Fruit fly (Drosophila melanogaster) whole organism, adult: Measurements from ENCODE around the gene Usp39.

Experiments
- CG11617 ChIP-seq: fragments of 200-800 bp; sonication (Bioruptor generic); optimal IDR thresholded peaks from 2 replicates; lab custom pipeline; 2017; ENCODE audit warnings: mild to moderate bottlenecking, missing biosample characterization, missing genetic modification reagents, missing genetic modification characterization
- CG12768 ChIP-seq: fragments of 200-800 bp; sonication (Bioruptor generic); optimal IDR thresholded peaks from 2 replicates; lab custom pipeline; 2017; ENCODE audit warnings: missing biosample characterization, missing genetic modification characterization, mild to moderate bottlenecking, moderate library complexity, missing genetic modification reagents
- CG14711 ChIP-seq: fragments of 200-800 bp; sonication (Bioruptor generic); optimal IDR thresholded peaks from 2 replicates; lab custom pipeline; 2018; ENCODE audit warnings: missing biosample characterization, mild to moderate bottlenecking, missing genetic modification characterization, moderate library complexity
- CG1620 ChIP-seq: fragments of 200-800 bp; sonication (Bioruptor generic); optimal IDR thresholded peaks from 2 replicates; lab custom pipeline; 2016; ENCODE audit warnings: missing biosample characterization, missing genetic modification characterization
- CG33017 ChIP-seq: fragments of 200-800 bp; sonication (Bioruptor generic); optimal IDR thresholded peaks from 2 replicates; lab custom pipeline; 2018; ENCODE audit warnings: missing biosample characterization, mild to moderate bottlenecking, missing genetic modification characterization, moderate library complexity
- CG5204 ChIP-seq: fragments of 200-800 bp; sonication (Bioruptor generic); optimal IDR thresholded peaks from 2 replicates; lab custom pipeline; 2016; ENCODE audit warnings: missing biosample characterization, missing genetic modification characterization
- CG7045 ChIP-seq: fragments of 200-800 bp; sonication (Bioruptor generic); optimal IDR thresholded peaks from 2 replicates; lab custom pipeline; 2017; ENCODE audit warnings: missing biosample characterization, mild to moderate bottlenecking, missing genetic modification characterization
- CG7101 ChIP-seq: fragments of 200-800 bp; sonication (Bioruptor generic); optimal IDR thresholded peaks from 2 replicates; lab custom pipeline; 2018; ENCODE audit warnings: missing biosample characterization, mild to moderate bottlenecking, missing genetic modification characterization, moderate library complexity
- Clk ChIP-seq: fragments of 200-800 bp; sonication (Bioruptor generic); optimal IDR thresholded peaks from 2 replicates; lab custom pipeline; 2017; ENCODE audit warnings: missing biosample characterization, missing genetic modification characterization
- Crg-1 ChIP-seq: fragments of 200-800 bp; sonication (Bioruptor generic); optimal IDR thresholded peaks from 2 replicates; lab custom pipeline; 2016; ENCODE audit warnings: missing biosample characterization, missing genetic modification characterization
- Hr96 ChIP-seq: fragments of 200-800 bp; sonication (Bioruptor generic); optimal IDR thresholded peaks from 2 replicates; lab custom pipeline; 2016; ENCODE audit warnings: missing biosample characterization, missing genetic modification characterization
- Mnt ChIP-seq: fragments of 200-800 bp; sonication (Bioruptor generic); optimal IDR thresholded peaks from 2 replicates; lab custom pipeline; 2016; ENCODE audit warnings: missing biosample characterization, mild to moderate bottlenecking, missing genetic modification characterization
- bab1 ChIP-seq: fragments of 200-800 bp; sonication (Bioruptor generic); optimal IDR thresholded peaks from 3 replicates; lab custom pipeline; 2019; ENCODE audit warnings: missing biosample characterization, mild to moderate bottlenecking, missing genetic modification characterization, moderate library complexity
- cic ChIP-seq: fragments of 200-800 bp; sonication (Bioruptor generic); optimal IDR thresholded peaks from 2 replicates; lab custom pipeline; 2017; ENCODE audit warnings: missing biosample characterization, mild to moderate bottlenecking, missing genetic modification characterization, moderate library complexity
- cnc ChIP-seq, 2 experiments: fragments of >200 bp; optimal IDR thresholded peaks; 2 replicates each; lab custom pipeline; 2017
- kay ChIP-seq: fragments of 200-800 bp; sonication (Bioruptor generic); peaks from one replicate; lab custom pipeline; 2016; ENCODE audit warnings: missing biosample characterization, missing genetic modification characterization, borderline replicate concordance
- ovo ChIP-seq: fragments of 200-800 bp; sonication (Bioruptor generic); optimal IDR thresholded peaks from 2 replicates; lab custom pipeline; 2016; ENCODE audit warnings: missing biosample characterization, missing genetic modification characterization
- pad ChIP-seq: fragments of 200-800 bp; sonication (Bioruptor generic); optimal IDR thresholded peaks from 3 replicates; lab custom pipeline; 2017; ENCODE audit warnings: missing biosample characterization, missing genetic modification characterization, mild to moderate bottlenecking, moderate library complexity, missing genetic modification reagents
- tj ChIP-seq: fragments of 200-800 bp; sonication (Bioruptor generic); optimal IDR thresholded peaks from 3 replicates; lab custom pipeline; 2017; ENCODE audit warnings: missing biosample characterization, mild to moderate bottlenecking, missing genetic modification characterization, moderate library complexity
- toe ChIP-seq: fragments of 200-800 bp; sonication (Bioruptor generic); optimal IDR thresholded peaks from 2 replicates; lab custom pipeline; 2016; ENCODE audit warnings: missing biosample characterization, missing genetic modification characterization

The Usp39 gene

DNA sequence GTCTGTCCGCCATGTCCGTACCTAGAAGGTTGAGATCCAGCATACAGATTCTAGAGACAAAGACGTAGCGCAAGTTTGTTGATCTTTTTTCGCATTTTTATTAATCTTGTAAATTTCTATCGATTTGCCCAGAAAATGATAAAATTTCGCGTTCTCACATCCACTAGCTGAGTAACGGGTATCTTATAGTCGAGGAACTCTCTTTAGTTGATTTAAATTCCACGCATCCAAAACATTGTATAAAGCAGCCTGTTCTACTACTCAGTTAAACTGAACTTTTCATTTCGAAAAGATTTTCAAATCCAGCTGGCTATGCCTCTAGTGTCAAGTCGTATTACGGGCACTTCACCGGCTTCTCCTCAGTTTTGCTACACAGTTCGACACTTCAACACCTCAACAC lies 36.1 kb downstream of the Usp39 start, which contains the start of gene SdhBL:
Gene SdhBL (plus strand): TSS at position 301 of the 400 bp plus-strand sequence.
- no peak for TF ChIP-seq bab1 (GFP tag; lab: Kevin White, UChicago)
- no peak for TF ChIP-seq cic
- TF ChIP-seq ovo (GFP tag; lab: Kevin White, UChicago), result no peak
- no peak for TF ChIP-seq CG33017 (tag; lab: Kevin White, UChicago)
- TF ChIP-seq CG7045 (GFP tag; lab: Kevin White, UChicago), result no peak
- TF ChIP-seq pad, result no peak
- no peak for TF ChIP-seq CG11617 (GFP tag; lab: Kevin White, UChicago)
- TF ChIP-seq CG7101, result no peak
- no peak for TF ChIP-seq CG1620 (GFP tag; lab: Kevin White, UChicago)
- TF ChIP-seq CG14711 (tag; lab: Kevin White, UChicago), result no peak
- no peak for TF ChIP-seq CG12768
- TF ChIP-seq Hr96 (GFP tag; lab: Kevin White, UChicago), result no peak
- TF ChIP-seq toe, result no peak
- TF ChIP-seq tj (GFP tag; lab: Kevin White, UChicago), result no peak
- no peak for TF ChIP-seq Clk
- no peak for TF ChIP-seq CG5204 (GFP tag; lab: Kevin White, UChicago)
- TF ChIP-seq Mnt, result no peak
- TF ChIP-seq Crg-1, result no peak
- no peak for TF ChIP-seq kay (GFP tag; lab: Kevin White, UChicago)

DNA sequence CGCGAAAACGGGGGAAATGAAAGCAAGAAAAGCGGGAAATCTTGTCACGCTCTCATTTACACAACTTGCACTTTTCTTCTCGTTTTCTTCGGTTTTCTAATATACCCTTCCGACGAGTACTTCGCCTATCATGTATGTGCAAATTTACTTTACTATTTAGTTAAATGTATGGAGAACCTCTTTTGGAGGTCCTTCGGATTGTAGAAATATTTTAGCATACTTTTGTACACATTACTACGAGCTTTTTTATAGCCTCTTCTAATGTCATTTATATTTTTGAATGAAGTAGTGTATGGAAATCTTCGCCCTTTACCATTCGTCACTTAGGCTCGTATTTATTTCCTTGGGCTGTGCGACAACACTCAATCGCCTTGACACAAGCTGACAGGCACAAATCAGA lies 39.3 kb downstream of the Usp39 start:
- TF ChIP-seq tj (GFP tag; lab: Kevin White, UChicago) (no peak), CG33017 (tag; lab: Kevin White, UChicago) (no peak), ovo (GFP tag; lab: Kevin White, UChicago) (no peak), cnc (optimal IDR thresholded peaks at IDR 0.05; lab: Kevin White, UChicago) (no peak), Clk (no peak), cic (no peak), CG7045 (GFP tag; lab: Kevin White, UChicago) (no peak), kay (GFP tag; lab: Kevin White, UChicago) (no peak), pad (no peak), Mnt (no peak), CG1620 (GFP tag; lab: Kevin White, UChicago) (no peak), CG5204 (GFP tag; lab: Kevin White, UChicago) (no peak), CG14711 (tag; lab: Kevin White, UChicago) (no peak), CG12768 (no peak)

DNA sequence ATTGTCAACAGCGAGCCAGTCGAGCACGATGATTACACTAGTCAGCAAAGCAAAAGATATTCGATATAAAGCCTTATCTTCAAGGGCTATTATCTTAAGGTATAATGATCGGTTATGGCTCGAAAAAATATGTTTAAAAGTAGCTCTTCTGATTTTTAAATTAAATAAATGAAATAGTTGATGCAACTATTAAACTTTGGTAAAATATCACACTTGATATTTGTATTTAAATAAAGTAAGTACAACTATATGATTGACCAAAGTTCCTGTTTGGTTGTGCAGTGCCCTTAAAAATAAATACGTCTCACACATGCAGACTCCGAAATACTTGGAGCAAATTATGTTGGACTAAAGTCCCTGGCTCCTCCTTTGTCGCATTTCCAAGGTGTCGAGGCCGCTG lies 39.9 kb downstream of the Usp39 start:
- no peak for TF ChIP-seq CG7101
- TF ChIP-seq bab1 (GFP tag; lab: Kevin White, UChicago), result no peak
- TF ChIP-seq CG14711 (tag; lab: Kevin White, UChicago), result no peak
- no peak for TF ChIP-seq tj (GFP tag; lab: Kevin White, UChicago)
- no peak for TF ChIP-seq CG11617 (GFP tag; lab: Kevin White, UChicago)
- no peak for TF ChIP-seq CG12768
- TF ChIP-seq Hr96 (GFP tag; lab: Kevin White, UChicago), result no peak
- TF ChIP-seq Crg-1, result no peak
- TF ChIP-seq toe, result no peak
- TF ChIP-seq cnc (optimal IDR thresholded peaks at IDR 0.05; lab: Kevin White, UChicago), result no peak
- TF ChIP-seq Clk, result no peak
- no peak for TF ChIP-seq cic
- TF ChIP-seq CG5204 (GFP tag; lab: Kevin White, UChicago), result no peak
- no peak for TF ChIP-seq Mnt
- no peak for TF ChIP-seq CG33017 (tag; lab: Kevin White, UChicago)
- no peak for TF ChIP-seq kay (GFP tag; lab: Kevin White, UChicago)
- no peak for TF ChIP-seq CG1620 (GFP tag; lab: Kevin White, UChicago)
- TF ChIP-seq pad, result no peak
- no peak for TF ChIP-seq CG7045 (GFP tag; lab: Kevin White, UChicago)
- no peak for TF ChIP-seq ovo (GFP tag; lab: Kevin White, UChicago)

DNA sequence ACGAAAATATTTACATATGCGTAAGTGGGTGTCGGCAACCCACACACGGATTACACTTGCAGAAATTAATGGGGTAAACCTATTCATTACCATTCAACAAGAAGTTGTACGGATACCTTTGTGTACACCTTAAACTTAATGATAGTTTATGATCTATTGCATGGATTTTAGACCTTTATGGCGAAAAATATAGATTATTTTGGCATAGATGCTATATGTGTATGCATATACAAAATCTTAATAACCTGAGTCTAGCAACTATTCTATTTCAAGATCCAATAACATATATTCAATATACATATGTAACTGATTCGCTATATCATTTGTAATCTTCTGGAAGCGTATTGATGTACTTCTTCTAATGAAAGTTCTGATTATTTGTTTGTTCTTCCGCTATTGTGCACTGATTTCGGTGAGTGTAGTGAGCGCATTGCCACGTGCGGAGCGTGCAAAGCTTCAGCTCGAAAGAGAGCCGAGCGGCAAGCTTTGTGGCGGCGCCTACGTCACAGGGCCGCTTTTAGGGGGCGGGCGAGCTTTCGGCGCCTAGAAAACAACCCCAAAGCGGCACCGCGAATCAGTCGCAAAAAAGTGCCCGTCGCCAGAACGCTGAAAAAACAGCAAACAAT lies 41.9 kb downstream of the Usp39 start, which contains the start of gene CG7378:
Gene CG7378 (plus strand): TSS at position 576 of the 626 bp plus-strand sequence.
- TF ChIP-seq toe, result peak; percentile 65
- peak; percentile 4 for TF ChIP-seq Crg-1
- TF ChIP-seq bab1 (GFP tag; lab: Kevin White, UChicago), result no peak
- TF ChIP-seq ovo (GFP tag; lab: Kevin White, UChicago), result no peak
- peak; percentile 71 for TF ChIP-seq CG11617 (GFP tag; lab: Kevin White, UChicago)
- TF ChIP-seq Clk, result no peak
- no peak for TF ChIP-seq CG33017 (tag; lab: Kevin White, UChicago)
- TF ChIP-seq pad, result peak; percentile 32
- TF ChIP-seq CG14711 (tag; lab: Kevin White, UChicago), result no peak
- peak; percentile 45 for TF ChIP-seq CG7101
- TF ChIP-seq CG5204 (GFP tag; lab: Kevin White, UChicago), result peak; percentile 55
- peak; percentile 39 for TF ChIP-seq CG12768
- TF ChIP-seq cic, result peak; percentile 10
- TF ChIP-seq CG1620 (GFP tag; lab: Kevin White, UChicago), result no peak
- TF ChIP-seq tj (GFP tag; lab: Kevin White, UChicago), result peak; percentile 34
- no peak for TF ChIP-seq cnc (optimal IDR thresholded peaks at IDR 0.05; lab: Kevin White, UChicago)
- TF ChIP-seq Hr96 (GFP tag; lab: Kevin White, UChicago), result peak; percentile 32
- TF ChIP-seq CG7045 (GFP tag; lab: Kevin White, UChicago), result peak; percentile 34
- peak; percentile 76 for TF ChIP-seq Mnt
- TF ChIP-seq kay (GFP tag; lab: Kevin White, UChicago), result no peak

DNA sequence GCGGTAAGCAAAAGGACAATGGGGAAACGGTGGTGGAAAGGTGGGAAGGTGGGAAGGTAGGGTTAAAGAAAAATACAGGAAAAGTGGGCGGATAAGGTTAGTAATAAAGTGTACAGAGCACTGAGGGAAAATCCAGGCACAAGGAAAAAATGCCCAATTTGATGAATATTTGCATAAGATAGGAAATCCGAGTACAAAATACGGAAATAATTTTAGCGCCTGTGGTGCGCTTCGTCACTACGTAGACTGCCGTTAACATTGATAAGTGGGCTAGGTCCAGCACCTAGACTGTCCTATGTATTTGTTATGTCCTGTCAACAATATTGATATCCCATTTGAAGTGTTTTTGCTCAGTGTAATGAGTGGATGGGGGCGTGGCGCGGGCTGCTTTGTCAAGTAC lies 43.0 kb downstream of the Usp39 start:
- no peak for TF ChIP-seq Clk

DNA sequence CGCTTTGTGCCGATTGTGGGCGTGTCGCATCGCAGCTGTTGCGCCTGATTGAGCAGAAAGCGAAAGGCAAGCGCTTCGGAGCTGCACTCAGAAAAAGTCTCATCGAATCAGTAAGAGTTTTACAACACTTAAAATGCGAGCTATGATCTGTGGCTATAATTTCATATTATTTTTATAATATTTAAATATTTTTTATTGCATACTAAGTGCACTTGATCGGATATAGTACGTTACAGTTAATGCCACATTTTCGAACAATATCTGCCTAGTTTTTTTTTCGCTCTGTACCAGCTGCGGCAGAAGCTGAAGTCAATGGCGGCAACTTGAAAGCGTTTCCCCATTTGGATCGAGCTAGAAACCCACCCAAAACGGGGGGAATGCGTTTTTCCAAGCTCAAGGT lies 44.8 kb downstream of the Usp39 start:
- no peak for TF ChIP-seq pad
- TF ChIP-seq CG14711 (tag; lab: Kevin White, UChicago), result no peak
- TF ChIP-seq toe, result no peak
